Worm (Caenorhabditis elegans): ENCODE measurements around the gene F43C1.5.

Gene F43C1.5

DNA sequence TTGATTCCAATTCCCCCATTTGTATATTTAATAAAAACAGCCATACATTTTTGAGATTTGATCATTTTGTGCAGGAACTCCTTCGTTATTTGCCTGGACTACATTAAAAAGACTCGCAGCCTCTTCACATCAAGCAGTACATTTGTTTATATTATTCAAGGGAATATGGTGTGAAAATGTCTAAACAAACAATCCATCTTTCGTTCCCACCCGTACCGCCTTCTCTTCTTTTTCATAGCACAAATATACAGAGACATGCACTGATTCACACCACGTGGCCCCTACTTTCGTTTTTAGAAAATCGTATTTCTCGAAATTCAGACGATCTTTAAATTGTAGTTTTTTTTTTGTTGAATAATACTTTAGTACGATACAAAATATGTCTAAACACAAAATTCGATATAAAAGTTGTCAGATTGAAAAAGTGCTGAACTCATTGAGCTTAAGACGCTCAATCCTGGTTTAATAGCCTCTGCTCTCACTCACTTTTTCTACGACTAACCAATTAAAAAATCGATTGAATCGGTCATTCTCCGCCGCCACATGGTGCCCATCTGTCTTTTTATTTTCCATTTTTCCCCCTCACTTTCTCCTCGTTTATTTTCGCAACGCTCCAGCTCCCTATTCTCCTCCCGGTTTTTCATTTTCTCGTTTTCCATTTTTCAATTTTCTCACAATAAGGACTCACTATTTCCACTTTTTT lies 33.5 kb upstream of the F43C1.5 start:
- TF ChIP-seq sma-9 (GFP tag; optimal IDR thresholded peaks at IDR 0.05): peak; percentile 40
- TF ChIP-seq sma-9 (tag; optimal IDR thresholded peaks at IDR 0.05): no peak
- peak; percentile 72 for TF ChIP-seq crh-2 (tag; optimal IDR thresholded peaks at IDR 0.05)
- peak; percentile 68 for TF ChIP-seq lin-13 (GFP tag; optimal IDR thresholded peaks at IDR 0.05)
- TF ChIP-seq mdl-1 (tag; optimal IDR thresholded peaks at IDR 0.05): no peak
- TF ChIP-seq nhr-10 (tag; optimal IDR thresholded peaks at IDR 0.05): no peak
- TF ChIP-seq snpc-4 (tag; optimal IDR thresholded peaks at IDR 0.05): no peak
- TF ChIP-seq mbf-1 (tag; optimal IDR thresholded peaks at IDR 0.05): no peak
- no peak for TF ChIP-seq R02D3.7 (tag; optimal IDR thresholded peaks at IDR 0.05)
- no peak for TF ChIP-seq ztf-11 (tag; optimal IDR thresholded peaks at IDR 0.05)
- peak; percentile 31 for TF ChIP-seq unc-55 (GFP tag; optimal IDR thresholded peaks at IDR 0.05)
- TF ChIP-seq nhr-25 (tag; optimal IDR thresholded peaks at IDR 0.05): peak; percentile 38
- TF ChIP-seq nhr-21 (tag; optimal IDR thresholded peaks at IDR 0.05): peak; percentile 82
- peak; percentile 30 for TF ChIP-seq sma-3 (GFP tag; optimal IDR thresholded peaks at IDR 0.05)
- peak; percentile 5 for TF ChIP-seq fos-1 (tag; optimal IDR thresholded peaks at IDR 0.05)
- no peak for TF ChIP-seq ceh-82 (tag; optimal IDR thresholded peaks at IDR 0.05)
- TF ChIP-seq unc-39 (tag; optimal IDR thresholded peaks at IDR 0.05): no peak
- peak; percentile 10 for TF ChIP-seq zag-1 (tag; optimal IDR thresholded peaks at IDR 0.05)
- TF ChIP-seq nhr-6 (tag; optimal IDR thresholded peaks at IDR 0.05): peak; percentile 28
- no peak for TF ChIP-seq peb-1 (tag; optimal IDR thresholded peaks at IDR 0.05)
- no peak for TF ChIP-seq elt-3 (tag; optimal IDR thresholded peaks at IDR 0.05)
- no peak for TF ChIP-seq ztf-1 (GFP tag; conservative IDR thresholded peaks at IDR 0.05)
- TF ChIP-seq nhr-77 (tag; optimal IDR thresholded peaks at IDR 0.05): no peak
- TF ChIP-seq lin-11 (tag; optimal IDR thresholded peaks at IDR 0.05): no peak
- peak; percentile 88 for TF ChIP-seq ztf-4 (tag; optimal IDR thresholded peaks at IDR 0.05)
- peak; percentile 91 for TF ChIP-seq ama-1 (optimal IDR thresholded peaks at IDR 0.05)
- TF ChIP-seq sem-4 (tag; optimal IDR thresholded peaks at IDR 0.05): no peak
- peak; percentile 21 for TF ChIP-seq F13H6.1 (tag; optimal IDR thresholded peaks at IDR 0.05)
- no peak for TF ChIP-seq ZK546.5 (tag; optimal IDR thresholded peaks at IDR 0.05)
- no peak for TF ChIP-seq blmp-1 (tag; optimal IDR thresholded peaks at IDR 0.05; ENCODE audit: insufficient read depth)
- TF ChIP-seq unc-62 (GFP tag; optimal IDR thresholded peaks at IDR 0.05): no peak
- TF ChIP-seq nhr-23 (tag; optimal IDR thresholded peaks at IDR 0.05): no peak
- no peak for TF ChIP-seq C34F6.9 (tag; optimal IDR thresholded peaks at IDR 0.05)
- TF ChIP-seq gmeb-1 (tag; optimal IDR thresholded peaks at IDR 0.05): peak; percentile 50
- no peak for TF ChIP-seq skn-1 (tag; optimal IDR thresholded peaks at IDR 0.05)
- no peak for TF ChIP-seq elt-1 (tag; optimal IDR thresholded peaks at IDR 0.05)
- no peak for TF ChIP-seq nhr-12 (tag; optimal IDR thresholded peaks at IDR 0.05)
- TF ChIP-seq dmd-4 (tag; optimal IDR thresholded peaks at IDR 0.05): no peak
- TF ChIP-seq aly-2 (tag; optimal IDR thresholded peaks at IDR 0.05): no peak
- TF ChIP-seq lsy-2 (tag; optimal IDR thresholded peaks at IDR 0.05): peak; percentile 44 to 70
- no peak for TF ChIP-seq ceh-16 (tag; optimal IDR thresholded peaks at IDR 0.05)
- no peak for TF ChIP-seq egl-27 (tag; optimal IDR thresholded peaks at IDR 0.05)
- TF ChIP-seq lin-39 (tag; optimal IDR thresholded peaks at IDR 0.05): no peak
- peak; percentile 56 for TF ChIP-seq nhr-129 (tag; optimal IDR thresholded peaks at IDR 0.05)
- no peak for TF ChIP-seq nhr-237 (tag; optimal IDR thresholded peaks at IDR 0.05)
- TF ChIP-seq mab-5 (tag; optimal IDR thresholded peaks at IDR 0.05): no peak
- TF ChIP-seq alr-1 (tag; optimal IDR thresholded peaks at IDR 0.05): no peak
- TF ChIP-seq Y55F3AM.14 (GFP tag; optimal IDR thresholded peaks at IDR 0.05): peak; percentile 38
- no peak for TF ChIP-seq nhr-11 (tag; optimal IDR thresholded peaks at IDR 0.05)

Measured in whole organism, L2 larva.